Worm (Caenorhabditis elegans) whole organism, early embryonic: ENCODE results near the gene F01F1.2.

Source experiments
- aly-1 ChIP-seq: sonication (generic microtip); optimal IDR thresholded peaks from 2 replicates; lab custom pipeline; 2016; ENCODE audit warnings: missing genetic modification characterization, missing compliant biosample characterization
- ama-1 ChIP-seq: fragments of 150-350 bp; optimal IDR thresholded peaks from 2 replicates; lab custom pipeline; 2014
- ceh-13 ChIP-seq: fragments of 200-800 bp; sonication (Bioruptor generic); optimal IDR thresholded peaks from 2 replicates; lab custom pipeline; 2018; ENCODE audit warnings: mild to moderate bottlenecking, missing genetic modification characterization, missing compliant biosample characterization
- ceh-36 ChIP-seq: sonication (generic microtip); optimal IDR thresholded peaks from 2 replicates; lab custom pipeline; 2016; ENCODE audit warnings: missing genetic modification characterization, inconsistent platforms, missing compliant biosample characterization
- ets-7 ChIP-seq: sonication (generic microtip); optimal IDR thresholded peaks from 2 replicates; lab custom pipeline; 2016; ENCODE audit warnings: missing genotype, missing genetic modification characterization, missing compliant biosample characterization
- flt-1 ChIP-seq: fragments of 200-800 bp; sonication (Bioruptor generic); IDR thresholded peaks from 2 replicates; pipeline ENCODE4 v1.3.6; 2022; ENCODE audit warnings: missing genetic modification characterization, missing compliant biosample characterization
- hmbx-1 ChIP-seq: sonication (generic microtip); optimal IDR thresholded peaks from 2 replicates; lab custom pipeline; 2016; ENCODE audit warnings: mild to moderate bottlenecking, missing genetic modification characterization, missing compliant biosample characterization
- hmg-4 ChIP-seq: fragments of 200-800 bp; sonication (Bioruptor generic); optimal IDR thresholded peaks from 2 replicates; lab custom pipeline; 2018; ENCODE audit warnings: mild to moderate bottlenecking, missing genetic modification characterization, missing compliant biosample characterization
- hnd-1 ChIP-seq: sonication (generic microtip); optimal IDR thresholded peaks from 2 replicates; lab custom pipeline; 2016; ENCODE audit warnings: missing genetic modification characterization, missing compliant biosample characterization
- scrt-1 ChIP-seq: fragments of 200-800 bp; sonication (Bioruptor generic); IDR thresholded peaks from 2 replicates; pipeline ENCODE4 v1.3.6; 2022; ENCODE audit warnings: missing genetic modification characterization, missing compliant biosample characterization
- sea-1 ChIP-seq: fragments of 200-800 bp; sonication (Bioruptor generic); conservative IDR thresholded peaks from 2 replicates; pipeline ENCODE4 v1.3.6; 2022; ENCODE audit warnings: missing genetic modification characterization, missing compliant biosample characterization
- tbx-11 ChIP-seq: fragments of 200-800 bp; sonication (Bioruptor generic); IDR thresholded peaks from 2 replicates; pipeline ENCODE4 v1.3.6; 2022; ENCODE audit warnings: missing genetic modification characterization, missing compliant biosample characterization
- tbx-37 ChIP-seq: fragments of 200-800 bp; sonication (Bioruptor generic); conservative IDR thresholded peaks from 2 replicates; pipeline ENCODE4 v1.3.6; 2022; ENCODE audit warnings: missing genetic modification reagents, missing genetic modification characterization, missing compliant biosample characterization

DNA sequence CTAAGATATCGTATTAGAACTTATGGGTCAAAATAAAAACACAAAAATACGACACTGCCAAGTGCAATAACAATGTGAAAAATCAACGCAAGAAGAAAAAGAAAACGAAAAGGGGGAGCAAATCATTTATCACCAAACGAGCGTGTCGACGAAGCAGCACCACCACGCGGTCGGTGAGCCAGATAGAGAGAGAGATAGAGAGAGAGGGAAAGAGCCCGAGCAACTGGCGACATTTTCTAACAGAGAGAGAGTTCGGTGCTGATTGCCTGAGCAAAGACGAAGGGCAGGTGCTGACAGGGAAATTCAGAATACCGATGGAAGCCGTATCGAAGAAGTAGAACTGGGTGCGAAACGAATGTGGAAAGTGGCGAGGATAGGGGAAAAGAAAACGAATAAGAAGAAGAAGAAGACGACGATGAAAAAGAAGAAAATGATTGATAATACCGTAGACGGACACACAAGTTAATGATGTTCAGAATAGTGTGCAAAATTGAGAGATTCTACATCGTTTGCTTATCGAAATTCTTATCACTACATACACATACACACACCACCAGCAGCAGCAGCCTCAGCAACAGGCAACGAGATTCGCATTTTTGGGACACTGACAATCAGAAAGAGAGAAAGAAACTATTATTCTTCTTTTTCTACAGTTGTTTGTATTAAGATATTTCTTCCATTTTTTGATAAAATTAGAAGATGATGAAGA, 43.0 kb upstream of the F01F1.2 start:
- TF ChIP-seq hmbx-1 (tag; lab: Kevin White, UChicago) (no peak), flt-1 (GFP tag; lab: Robert Waterston, UW) (no peak), ama-1 (lab: Kevin White, UChicago) (no peak), aly-1 (no peak), ceh-13 (GFP tag; lab: Kevin White, UChicago) (no peak), hmg-4 (GFP tag; lab: Kevin White, UChicago) (no peak), tbx-37 (GFP tag; lab: Robert Waterston, UW) (no peak), tbx-11 (GFP tag; lab: Robert Waterston, UW) (no peak), scrt-1 (no peak), hnd-1 (tag; lab: Kevin White, UChicago) (no peak), ets-7 (tag; lab: Kevin White, UChicago) (no peak), sea-1 (GFP tag; lab: Robert Waterston, UW) (no peak), ceh-36 (tag; lab: Kevin White, UChicago) (no peak)
